Worm (Caenorhabditis elegans): Measurements from ENCODE around the gene ZK673.4.
"Not testable (repeated sequence)": the region's sequence is repeated elsewhere in the genome, so short reads cannot be mapped to it uniquely, and the experiment has no call there.

Gene ZK673.4

DNA sequence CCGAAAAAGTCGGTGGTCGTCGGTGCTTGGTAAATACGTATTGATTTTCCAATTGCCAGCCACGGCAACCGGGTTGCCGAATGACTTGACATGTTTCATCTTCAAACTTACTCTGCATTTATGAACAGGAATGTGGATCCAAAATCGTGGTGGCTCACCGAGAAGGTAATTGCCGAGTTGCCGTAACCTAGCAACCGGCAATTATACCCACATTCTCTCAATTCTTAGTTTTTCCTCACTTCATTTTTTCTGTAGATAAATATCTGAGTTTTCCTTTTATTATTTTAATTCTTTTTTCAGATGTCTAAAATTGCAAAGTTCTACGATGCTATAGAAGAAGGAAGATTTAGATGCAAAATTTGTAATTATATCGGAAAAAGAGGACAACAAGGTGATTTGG lies at the start of gene ZK673.4:
Gene ZK673.4 (plus strand): TSS at position 301 of the 400 bp plus-strand sequence.
- no peak for TF ChIP-seq med-1 (GFP tag; optimal IDR thresholded peaks at IDR 0.05; ENCODE audit: insufficient read depth)
- no peak for TF ChIP-seq flt-1 (GFP tag; IDR thresholded peaks at IDR 0.05)
- TF ChIP-seq T22C8.4 (GFP tag; IDR thresholded peaks at IDR 0.05), result no peak
- TF ChIP-seq ref-1 (GFP tag; conservative IDR thresholded peaks at IDR 0.05), result no peak
- TF ChIP-seq ztf-23 (GFP tag; IDR thresholded peaks at IDR 0.05), result no peak
- no peak for TF ChIP-seq ztf-29 (GFP tag; IDR thresholded peaks at IDR 0.05)
- no peak for TF ChIP-seq klf-2 (GFP tag; conservative IDR thresholded peaks at IDR 0.05)
- no peak for TF ChIP-seq cog-1 (tag; optimal IDR thresholded peaks at IDR 0.05)
- TF ChIP-seq tab-1 (GFP tag; IDR thresholded peaks at IDR 0.05), result no peak

DNA sequence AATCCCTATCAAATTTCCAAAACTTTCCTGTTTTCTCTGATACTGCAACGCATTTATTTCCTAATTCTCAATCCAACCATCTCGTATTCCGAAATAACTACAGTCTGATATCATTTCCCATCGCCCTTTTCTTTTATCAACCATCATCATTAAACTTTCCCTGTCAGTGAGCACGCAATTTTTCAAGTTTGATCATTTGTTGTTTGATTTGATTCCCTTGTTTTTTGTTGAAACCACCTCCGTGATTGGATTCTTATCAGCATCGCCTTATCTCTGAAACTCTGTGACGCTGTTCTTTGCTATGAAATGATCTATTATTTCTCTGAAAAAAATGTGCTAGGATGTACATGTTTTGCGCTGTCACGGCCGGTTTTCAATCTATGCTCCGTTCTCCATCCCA lies 49.7 kb upstream of the ZK673.4 start:
- no peak for TF ChIP-seq ztf-23 (GFP tag; IDR thresholded peaks at IDR 0.05)

DNA sequence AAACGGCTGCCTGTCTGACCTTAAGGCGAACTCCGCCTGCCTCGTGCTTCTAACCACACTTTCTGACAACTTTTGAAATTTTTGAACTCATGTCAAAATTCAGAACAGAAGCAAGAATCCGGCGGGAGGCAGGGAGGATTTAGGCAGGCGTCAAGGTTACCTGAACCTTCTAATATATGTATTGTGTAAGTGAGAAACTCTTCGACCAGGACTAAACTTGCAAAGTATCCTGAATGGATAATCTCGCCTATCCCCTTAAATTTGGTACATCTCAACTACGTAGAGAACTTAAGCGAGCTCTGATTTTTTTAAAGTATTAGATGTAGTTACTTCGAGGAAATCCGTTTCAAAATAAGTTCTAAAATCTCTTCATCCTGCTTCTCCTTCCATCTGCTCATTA lies 41.7 kb upstream of the ZK673.4 start, which contains the start of gene E04D5.5:
Gene E04D5.5 (plus strand): TSS at position 301 of the 400 bp plus-strand sequence.
- TF ChIP-seq ref-1 (GFP tag; conservative IDR thresholded peaks at IDR 0.05), result no peak
- TF ChIP-seq tab-1 (GFP tag; IDR thresholded peaks at IDR 0.05), result no peak
- TF ChIP-seq klf-2 (GFP tag; conservative IDR thresholded peaks at IDR 0.05), result no peak
- TF ChIP-seq med-1 (GFP tag; optimal IDR thresholded peaks at IDR 0.05; ENCODE audit: insufficient read depth), result no peak
- TF ChIP-seq flt-1 (GFP tag; IDR thresholded peaks at IDR 0.05), result no peak
- TF ChIP-seq cog-1 (tag; optimal IDR thresholded peaks at IDR 0.05), result no peak
- no peak for TF ChIP-seq ztf-23 (GFP tag; IDR thresholded peaks at IDR 0.05)
- TF ChIP-seq T22C8.4 (GFP tag; IDR thresholded peaks at IDR 0.05), result no peak

DNA sequence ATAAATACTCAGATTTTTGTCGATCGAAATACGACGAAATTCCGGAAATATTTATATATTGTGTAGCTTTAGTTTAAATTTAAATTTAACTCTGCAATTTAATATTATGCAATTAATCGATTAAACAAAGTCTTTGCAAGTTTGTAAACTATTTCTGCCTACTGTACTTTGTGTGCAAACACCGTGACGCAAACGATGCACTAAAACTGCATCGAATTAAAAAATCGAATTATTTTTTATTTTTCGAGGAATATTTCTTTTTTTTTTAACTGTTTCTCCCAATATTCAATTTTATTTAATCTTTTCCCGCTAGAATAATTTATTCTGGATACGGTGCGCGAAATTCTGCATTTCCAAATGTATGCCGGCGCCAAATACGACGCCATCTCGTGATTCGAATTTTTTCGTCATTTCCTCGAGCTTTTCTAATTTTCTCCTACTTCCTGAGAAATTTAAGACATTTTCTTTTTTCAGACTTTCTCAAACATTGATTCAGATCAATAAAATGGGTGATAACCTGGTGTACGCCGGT lies 36.3 kb upstream of the ZK673.4 start, which contains the start of gene eif-2A:
Gene eif-2A (plus strand): TSS at position 469 of the 532 bp plus-strand sequence.
- TF ChIP-seq flt-1 (GFP tag; IDR thresholded peaks at IDR 0.05) (no peak), cog-1 (tag; optimal IDR thresholded peaks at IDR 0.05) (no peak), tab-1 (GFP tag; IDR thresholded peaks at IDR 0.05) (no peak), ztf-29 (GFP tag; IDR thresholded peaks at IDR 0.05) (no peak), ztf-23 (GFP tag; IDR thresholded peaks at IDR 0.05) (no peak), klf-2 (GFP tag; conservative IDR thresholded peaks at IDR 0.05) (no peak), med-1 (GFP tag; optimal IDR thresholded peaks at IDR 0.05; ENCODE audit: insufficient read depth) (no peak)

DNA sequence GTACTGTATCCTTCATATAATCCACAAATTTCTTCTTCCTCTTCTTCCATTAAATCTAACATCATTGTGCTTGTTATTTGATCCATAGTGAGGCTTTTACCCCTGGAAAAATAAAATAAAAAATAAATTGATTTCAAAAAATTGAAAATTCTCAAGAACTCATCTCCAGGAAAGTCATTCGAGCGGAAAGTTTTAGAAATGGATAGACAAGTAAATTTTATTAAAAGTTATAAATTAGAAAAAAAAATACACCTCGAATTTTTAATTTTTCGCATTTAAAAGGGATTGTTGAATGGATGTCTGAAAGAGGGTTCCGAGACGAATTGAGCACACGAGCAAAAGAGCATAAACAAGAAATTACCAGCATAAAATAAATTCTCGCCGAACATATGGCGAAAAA lies 30.8 kb upstream of the ZK673.4 start, which contains the start of gene frpr-21:
Gene frpr-21 (minus strand): TSS at position 101 of the 400 bp plus-strand sequence.
- TF ChIP-seq cog-1 (tag; optimal IDR thresholded peaks at IDR 0.05), result no peak
- TF ChIP-seq ztf-23 (GFP tag; IDR thresholded peaks at IDR 0.05), result no peak
- TF ChIP-seq ztf-29 (GFP tag; IDR thresholded peaks at IDR 0.05), result no peak
- TF ChIP-seq med-1 (GFP tag; optimal IDR thresholded peaks at IDR 0.05; ENCODE audit: insufficient read depth), result no peak
- TF ChIP-seq tab-1 (GFP tag; IDR thresholded peaks at IDR 0.05), result no peak
- no peak for TF ChIP-seq T22C8.4 (GFP tag; IDR thresholded peaks at IDR 0.05)
- TF ChIP-seq ref-1 (GFP tag; conservative IDR thresholded peaks at IDR 0.05), result no peak
- TF ChIP-seq klf-2 (GFP tag; conservative IDR thresholded peaks at IDR 0.05), result no peak

DNA sequence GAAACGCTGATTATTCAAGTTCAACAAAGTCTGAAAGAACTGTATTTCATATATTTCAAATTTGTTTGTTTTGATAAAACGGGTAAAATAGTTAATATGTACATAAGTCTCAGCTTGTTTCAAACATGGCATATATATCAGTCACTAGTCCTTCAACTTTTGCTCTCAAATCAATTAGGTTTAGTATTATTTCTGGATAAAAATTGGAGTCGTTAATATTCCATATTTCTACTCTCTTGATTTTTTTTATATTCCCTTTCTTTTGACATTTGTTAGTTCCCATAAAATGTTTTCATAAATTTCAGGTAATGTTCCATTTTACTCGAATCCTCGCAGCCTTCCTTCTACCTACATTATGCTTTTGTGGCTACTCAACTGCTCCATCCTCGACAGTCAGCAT lies 16.9 kb upstream of the ZK673.4 start, which contains the start of gene cut-4:
Gene cut-4 (plus strand): TSS at position 301 of the 400 bp plus-strand sequence.
- TF ChIP-seq med-1 (GFP tag; optimal IDR thresholded peaks at IDR 0.05; ENCODE audit: insufficient read depth) (no peak), ztf-29 (GFP tag; IDR thresholded peaks at IDR 0.05) (no peak), ztf-23 (GFP tag; IDR thresholded peaks at IDR 0.05) (no peak), cog-1 (tag; optimal IDR thresholded peaks at IDR 0.05) (no peak), klf-2 (GFP tag; conservative IDR thresholded peaks at IDR 0.05) (no peak), T22C8.4 (GFP tag; IDR thresholded peaks at IDR 0.05) (no peak), flt-1 (GFP tag; IDR thresholded peaks at IDR 0.05) (no peak), ref-1 (GFP tag; conservative IDR thresholded peaks at IDR 0.05) (no peak), tab-1 (GFP tag; IDR thresholded peaks at IDR 0.05) (no peak)

DNA sequence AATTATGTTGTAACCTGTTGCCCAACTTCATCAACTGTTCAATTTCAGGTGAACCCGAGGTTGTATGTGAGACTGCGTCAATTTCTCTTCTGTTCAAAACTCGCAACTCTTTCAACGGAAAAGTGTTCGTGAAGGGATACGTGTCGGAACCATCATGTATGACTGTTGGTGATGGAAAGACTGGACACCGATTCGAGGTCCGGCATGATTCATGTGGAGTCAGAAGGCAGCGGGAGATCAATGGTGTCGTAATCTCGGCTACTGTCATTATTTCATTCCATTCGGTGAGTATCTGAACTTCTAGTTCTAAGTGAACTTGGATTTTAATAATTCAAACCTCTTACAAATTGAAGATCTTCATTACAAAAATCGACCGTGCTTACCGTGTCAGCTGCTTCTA lies 14.9 kb upstream of the ZK673.4 start:
- TF ChIP-seq ztf-29 (GFP tag; IDR thresholded peaks at IDR 0.05) (no peak), cog-1 (tag; optimal IDR thresholded peaks at IDR 0.05) (no peak), T22C8.4 (GFP tag; IDR thresholded peaks at IDR 0.05) (no peak), klf-2 (GFP tag; conservative IDR thresholded peaks at IDR 0.05) (no peak), ref-1 (GFP tag; conservative IDR thresholded peaks at IDR 0.05) (no peak), med-1 (GFP tag; optimal IDR thresholded peaks at IDR 0.05; ENCODE audit: insufficient read depth) (no peak), tab-1 (GFP tag; IDR thresholded peaks at IDR 0.05) (no peak), ztf-23 (GFP tag; IDR thresholded peaks at IDR 0.05) (no peak), flt-1 (GFP tag; IDR thresholded peaks at IDR 0.05) (no peak)

DNA sequence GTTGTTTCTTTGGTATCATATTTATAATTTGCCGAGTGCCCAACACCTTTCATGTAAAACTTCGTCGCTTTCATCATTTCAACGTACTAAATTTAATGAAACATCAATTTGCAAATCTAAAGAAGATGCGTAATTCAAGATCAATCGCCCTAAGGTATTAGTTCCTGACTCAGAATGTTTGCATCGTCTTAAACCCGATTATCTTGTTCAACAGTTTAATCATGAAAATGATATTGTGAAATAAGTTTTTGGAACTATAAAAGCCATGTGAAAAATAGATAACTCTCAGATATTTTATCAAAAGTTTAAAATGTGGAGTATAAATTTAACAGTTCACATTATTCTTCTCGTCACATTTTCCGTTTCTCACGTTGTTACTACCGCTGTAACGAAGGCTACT lies 12.7 kb upstream of the ZK673.4 start, which contains the start of gene E04D5.4:
Gene E04D5.4 (plus strand): TSS at position 301 of the 400 bp plus-strand sequence.
- TF ChIP-seq med-1 (GFP tag; optimal IDR thresholded peaks at IDR 0.05; ENCODE audit: insufficient read depth), result no peak
- TF ChIP-seq klf-2 (GFP tag; conservative IDR thresholded peaks at IDR 0.05), result no peak
- TF ChIP-seq tab-1 (GFP tag; IDR thresholded peaks at IDR 0.05), result no peak
- TF ChIP-seq cog-1 (tag; optimal IDR thresholded peaks at IDR 0.05), result no peak
- no peak for TF ChIP-seq ztf-29 (GFP tag; IDR thresholded peaks at IDR 0.05)
- TF ChIP-seq flt-1 (GFP tag; IDR thresholded peaks at IDR 0.05), result no peak
- no peak for TF ChIP-seq ztf-23 (GFP tag; IDR thresholded peaks at IDR 0.05)
- no peak for TF ChIP-seq ref-1 (GFP tag; conservative IDR thresholded peaks at IDR 0.05)
- no peak for TF ChIP-seq T22C8.4 (GFP tag; IDR thresholded peaks at IDR 0.05)

DNA sequence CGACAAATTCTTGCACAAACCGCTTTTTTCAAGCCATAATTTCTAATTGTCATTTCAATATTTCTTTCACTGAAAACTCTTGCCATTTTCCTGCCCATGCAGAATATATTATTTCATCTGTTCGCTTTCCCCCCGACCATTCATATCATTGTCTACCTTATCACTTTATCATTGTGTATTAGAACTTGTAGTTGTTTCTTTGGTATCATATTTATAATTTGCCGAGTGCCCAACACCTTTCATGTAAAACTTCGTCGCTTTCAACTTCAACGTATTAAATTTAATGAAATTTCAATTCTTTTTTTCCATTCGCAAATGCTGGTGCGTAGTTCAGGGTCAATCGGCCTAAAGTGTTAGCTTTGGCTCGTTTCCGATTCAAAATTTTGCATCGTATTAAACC lies 9.9 kb upstream of the ZK673.4 start, which contains the start of gene ZK673.1:
Gene ZK673.1 (plus strand): TSS at position 301 of the 400 bp plus-strand sequence.
- not testable (repeated sequence) for TF ChIP-seq cog-1 (tag; optimal IDR thresholded peaks at IDR 0.05); ztf-29 (GFP tag; IDR thresholded peaks at IDR 0.05); ztf-23 (GFP tag; IDR thresholded peaks at IDR 0.05)

DNA sequence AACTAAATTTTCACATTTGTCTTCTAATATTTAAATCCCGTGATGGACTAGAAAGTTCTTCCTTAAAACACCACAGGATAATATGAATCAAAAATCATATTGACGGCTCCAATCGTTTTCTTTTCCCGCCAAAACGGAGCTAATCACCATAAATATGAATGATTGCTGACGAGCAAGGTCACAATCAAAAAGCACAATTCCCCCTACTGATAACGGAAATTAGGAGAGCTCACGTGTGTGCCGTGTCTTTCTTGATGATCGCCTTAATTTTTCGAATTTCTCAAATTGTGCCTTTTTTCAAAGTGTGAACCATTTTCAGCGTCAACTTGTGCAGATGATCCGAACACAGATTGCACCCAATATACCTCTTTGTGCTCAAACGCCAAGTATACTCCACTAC lies 8.8 kb upstream of the ZK673.4 start:
- TF ChIP-seq cog-1 (tag; optimal IDR thresholded peaks at IDR 0.05) (no peak), klf-2 (GFP tag; conservative IDR thresholded peaks at IDR 0.05) (no peak), ztf-23 (GFP tag; IDR thresholded peaks at IDR 0.05) (no peak), med-1 (GFP tag; optimal IDR thresholded peaks at IDR 0.05; ENCODE audit: insufficient read depth) (no peak), tab-1 (GFP tag; IDR thresholded peaks at IDR 0.05) (no peak), ref-1 (GFP tag; conservative IDR thresholded peaks at IDR 0.05) (no peak), flt-1 (GFP tag; IDR thresholded peaks at IDR 0.05) (no peak), T22C8.4 (GFP tag; IDR thresholded peaks at IDR 0.05) (no peak)

Measured in whole organism, midembryonic.